Worm (Caenorhabditis elegans) whole organism, L2 larva: ENCODE data around the gene nipi-3.
A peak's percentile ranks its signal among the peaks of the same experiment; 100 is the strongest.

ENCODE experiments used
- C34F6.9 ChIP-seq: fragments of 150-350 bp; optimal IDR thresholded peaks from 2 replicates; lab custom pipeline; 2014; ENCODE audit warnings: missing biosample characterization, missing genetic modification characterization
- F13H6.1 ChIP-seq: sonication (generic microtip); optimal IDR thresholded peaks from 2 replicates; lab custom pipeline; 2016; ENCODE audit warnings: missing genetic modification characterization, missing compliant biosample characterization
- R02D3.7 ChIP-seq: fragments of 150-350 bp; optimal IDR thresholded peaks from 2 replicates; lab custom pipeline; 2014; ENCODE audit warnings: missing biosample characterization, missing genetic modification characterization
- ZK546.5 ChIP-seq: sonication (generic microtip); optimal IDR thresholded peaks from 2 replicates; lab custom pipeline; 2017; ENCODE audit warnings: missing biosample characterization, missing genetic modification characterization
- aly-2 ChIP-seq: fragments of 150-350 bp; optimal IDR thresholded peaks from 2 replicates; lab custom pipeline; 2014; ENCODE audit warnings: missing biosample characterization, missing genetic modification characterization
- ama-1 ChIP-seq: fragments of 150-350 bp; optimal IDR thresholded peaks from 2 replicates; lab custom pipeline; 2018; ENCODE audit warnings: inconsistent platforms
- blmp-1 ChIP-seq: sonication (generic microtip); optimal IDR thresholded peaks from 2 replicates; lab custom pipeline; 2017; ENCODE audit warnings: missing genetic modification characterization, mild to moderate bottlenecking, missing compliant biosample characterization, antibody characterized with exemption, moderate library complexity; ENCODE audit not compliant: insufficient read depth
- ceh-16 ChIP-seq: fragments of 150-350 bp; optimal IDR thresholded peaks from 2 replicates; lab custom pipeline; 2014; ENCODE audit warnings: missing biosample characterization, missing genetic modification characterization
- ceh-82 ChIP-seq: fragments of 150-350 bp; optimal IDR thresholded peaks from 2 replicates; lab custom pipeline; 2014; ENCODE audit warnings: missing biosample characterization, missing genetic modification characterization
- crh-2 ChIP-seq: sonication (generic microtip); optimal IDR thresholded peaks from 2 replicates; lab custom pipeline; 2017; ENCODE audit warnings: missing biosample characterization, missing genetic modification characterization
- dmd-4 ChIP-seq: sonication (generic microtip); optimal IDR thresholded peaks from 2 replicates; lab custom pipeline; 2017; ENCODE audit warnings: missing biosample characterization, missing genetic modification characterization
- egl-27 ChIP-seq: sonication (generic microtip); optimal IDR thresholded peaks from 3 replicates; lab custom pipeline; 2017; ENCODE audit warnings: missing biosample characterization, missing genetic modification reagents, missing genetic modification characterization
- elt-1 ChIP-seq: fragments of 150-350 bp; optimal IDR thresholded peaks from 2 replicates; lab custom pipeline; 2014; ENCODE audit warnings: missing biosample characterization, missing genetic modification characterization
- fos-1 ChIP-seq: fragments of 150-350 bp; optimal IDR thresholded peaks from 2 replicates; lab custom pipeline; 2014; ENCODE audit warnings: missing biosample characterization, missing genetic modification characterization
- gmeb-1 ChIP-seq: fragments of 150-350 bp; optimal IDR thresholded peaks from 2 replicates; lab custom pipeline; 2014; ENCODE audit warnings: missing biosample characterization, missing genetic modification characterization
- lin-11 ChIP-seq: fragments of 150-350 bp; sonication (generic microtip); optimal IDR thresholded peaks from 2 replicates; lab custom pipeline; 2014; ENCODE audit warnings: missing biosample characterization, missing genetic modification characterization, inconsistent platforms, mixed read lengths
- lin-13 ChIP-seq: fragments of 150-350 bp; optimal IDR thresholded peaks from 2 replicates; lab custom pipeline; 2014; ENCODE audit warnings: missing biosample characterization, missing genetic modification reagents, missing genetic modification characterization
- lin-39 ChIP-seq: fragments of 150-350 bp; optimal IDR thresholded peaks from 2 replicates; lab custom pipeline; 2014; ENCODE audit warnings: missing biosample characterization, missing genetic modification reagents, missing genetic modification characterization
- lsy-2 ChIP-seq, 2 experiments: fragments of 150-350 bp in 1 of 2; sonication (generic microtip) in 1 of 2; optimal IDR thresholded peaks; 2 replicates each; lab custom pipeline; 2014 to 2017; ENCODE audit warnings: missing biosample characterization in 2 of 2, missing genetic modification characterization in 2 of 2
- mab-5 ChIP-seq: fragments of 150-350 bp; optimal IDR thresholded peaks from 2 replicates; lab custom pipeline; 2014; ENCODE audit warnings: missing biosample characterization, missing genetic modification characterization
- mdl-1 ChIP-seq, 2 experiments: fragments of 150-350 bp in 1 of 2; sonication (generic microtip) in 1 of 2; optimal IDR thresholded peaks; 2 replicates each; lab custom pipeline; 2017; ENCODE audit warnings: missing biosample characterization in 2 of 2, missing genetic modification characterization in 2 of 2
- nhr-10 ChIP-seq: sonication (generic microtip); optimal IDR thresholded peaks from 2 replicates; lab custom pipeline; 2017; ENCODE audit warnings: missing biosample characterization, missing genetic modification characterization
- nhr-12 ChIP-seq: fragments of 150-350 bp; optimal IDR thresholded peaks from 2 replicates; lab custom pipeline; 2014; ENCODE audit warnings: missing biosample characterization, missing genetic modification characterization
- nhr-129 ChIP-seq: fragments of 150-350 bp; optimal IDR thresholded peaks from 2 replicates; lab custom pipeline; 2014; ENCODE audit warnings: missing biosample characterization, missing genetic modification characterization
- nhr-21 ChIP-seq: fragments of 150-350 bp; optimal IDR thresholded peaks from 2 replicates; lab custom pipeline; 2014; ENCODE audit warnings: missing biosample characterization, missing genetic modification characterization
- nhr-23 ChIP-seq: fragments of 150-350 bp; optimal IDR thresholded peaks from 2 replicates; lab custom pipeline; 2014; ENCODE audit warnings: missing biosample characterization, missing genetic modification reagents, missing genetic modification characterization
- nhr-237 ChIP-seq: fragments of 150-350 bp; optimal IDR thresholded peaks from 2 replicates; lab custom pipeline; 2014; ENCODE audit warnings: missing biosample characterization, missing genetic modification characterization
- nhr-25 ChIP-seq: fragments of 150-350 bp; sonication (generic microtip); optimal IDR thresholded peaks from 3 replicates; lab custom pipeline; 2014; ENCODE audit warnings: missing biosample characterization, missing genetic modification characterization
- nhr-77 ChIP-seq: fragments of 150-350 bp; optimal IDR thresholded peaks from 2 replicates; lab custom pipeline; 2014; ENCODE audit warnings: missing biosample characterization, missing genetic modification characterization
- sem-4 ChIP-seq: fragments of 150-350 bp; optimal IDR thresholded peaks from 2 replicates; lab custom pipeline; 2014; ENCODE audit warnings: missing biosample characterization, missing genetic modification reagents, missing genetic modification characterization
- skn-1 ChIP-seq: sonication (generic microtip); optimal IDR thresholded peaks from 2 replicates; lab custom pipeline; 2017; ENCODE audit warnings: missing biosample characterization, missing genetic modification characterization
- sma-3 ChIP-seq: sonication (generic microtip); optimal IDR thresholded peaks from 2 replicates; lab custom pipeline; 2016; ENCODE audit warnings: missing genetic modification reagents, missing genetic modification characterization, missing compliant biosample characterization
- sma-9 ChIP-seq, 2 experiments: fragments of 150-350 bp in 1 of 2; sonication (generic microtip) in 1 of 2; optimal IDR thresholded peaks; 2 replicates each; lab custom pipeline; 2014 to 2016; ENCODE audit warnings: missing genetic modification characterization in 2 of 2, mild to moderate bottlenecking in 1 of 2, missing biosample characterization in 1 of 2, missing compliant biosample characterization in 1 of 2, missing genetic modification reagents in 1 of 2, moderate library complexity in 1 of 2
- snpc-4 ChIP-seq: fragments of 150-350 bp; optimal IDR thresholded peaks from 2 replicates; lab custom pipeline; 2014; ENCODE audit warnings: missing biosample characterization, missing genetic modification characterization
- unc-55 ChIP-seq: fragments of 150-350 bp; sonication (generic microtip); optimal IDR thresholded peaks from 3 replicates; lab custom pipeline; 2014; ENCODE audit warnings: missing biosample characterization, missing genetic modification reagents, missing genetic modification characterization
- ztf-1 ChIP-seq: fragments of 200-800 bp; sonication (Bioruptor generic); conservative IDR thresholded peaks from 2 replicates; pipeline ENCODE4 v1.3.6; 2022; ENCODE audit warnings: missing genetic modification characterization, missing compliant biosample characterization
- ztf-4 ChIP-seq: fragments of 150-350 bp; optimal IDR thresholded peaks from 2 replicates; lab custom pipeline; 2014; ENCODE audit warnings: missing biosample characterization, missing genetic modification characterization

Gene nipi-3

DNA sequence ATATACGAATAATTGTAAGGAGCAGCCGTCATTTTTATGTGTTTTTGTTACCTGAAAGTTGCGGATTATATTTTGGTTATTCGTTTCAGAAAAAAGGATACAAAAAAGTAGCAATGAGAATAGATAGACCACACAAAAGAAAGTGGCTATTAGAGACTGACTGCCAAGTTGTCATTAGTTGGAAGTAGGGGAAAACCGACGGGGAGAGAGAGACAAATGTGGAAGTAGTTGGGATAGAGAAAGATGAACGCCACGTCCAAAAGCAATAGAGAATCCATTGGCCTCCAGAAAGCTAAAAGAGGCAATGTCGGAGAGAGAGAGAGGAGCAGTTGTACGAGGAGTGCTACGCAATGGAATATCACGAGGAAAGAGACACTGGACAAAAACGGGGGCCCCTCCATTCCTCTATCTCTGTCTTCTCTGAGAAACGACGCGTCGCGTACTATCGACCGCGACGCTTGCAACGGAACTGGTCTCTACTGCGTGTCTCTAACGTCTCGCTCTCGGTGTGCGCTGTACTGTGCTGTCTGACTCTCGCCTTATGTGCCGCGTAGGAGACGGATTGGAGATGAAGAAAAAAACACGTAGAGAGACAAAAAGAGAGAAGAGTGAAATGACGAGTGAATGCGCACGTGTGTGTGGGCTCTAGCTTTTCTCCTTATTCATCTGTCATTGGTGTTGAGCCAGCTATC is 1.0 kb upstream of the nipi-3 start, which contains the start of gene rab-14 (continued):
- peak; percentile 41 for TF ChIP-seq mab-5 (tag; lab: Kevin White, UChicago)

DNA sequence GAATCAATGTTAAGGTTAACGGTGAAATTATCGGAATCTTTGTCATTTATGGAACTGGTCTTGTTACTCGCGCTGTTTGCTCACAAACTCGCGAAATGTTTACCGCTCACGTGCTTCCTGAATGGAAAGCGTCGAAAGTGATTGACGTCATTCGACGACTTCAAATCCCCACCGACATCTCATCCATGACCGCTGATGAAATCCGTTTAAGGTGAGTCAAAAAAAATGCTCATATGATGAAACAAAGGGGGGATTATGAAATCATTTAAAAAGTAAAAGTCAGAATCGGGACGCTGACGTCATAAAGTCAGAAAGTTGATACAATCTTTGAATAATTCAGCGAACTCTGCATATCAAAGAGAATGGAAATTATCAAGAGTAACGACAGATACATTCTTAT is 824 bp downstream of the nipi-3 start:
- no peak for TF ChIP-seq nhr-25 (tag; lab: Kevin White, UChicago)
- TF ChIP-seq mab-5 (tag; lab: Kevin White, UChicago), result no peak
- TF ChIP-seq ztf-4 (tag; lab: Kevin White, UChicago), result peak; percentile 37
- TF ChIP-seq elt-1, result no peak
- TF ChIP-seq ztf-1 (GFP tag; lab: Robert Waterston, UW), result no peak
- TF ChIP-seq mdl-1 (tag; optimal IDR thresholded peaks at IDR 0.05; lab: Kevin White, UChicago), result no peak
- no peak for TF ChIP-seq nhr-12 (tag; lab: Kevin White, UChicago)
- no peak for TF ChIP-seq egl-27 (tag; lab: Kevin White, UChicago)
- no peak for TF ChIP-seq lin-11
- no peak for TF ChIP-seq ceh-82
- TF ChIP-seq fos-1, result no peak
- TF ChIP-seq dmd-4, result no peak
- no peak for TF ChIP-seq blmp-1 (tag; lab: Kevin White, UChicago)
- no peak for TF ChIP-seq ceh-16 (tag; lab: Kevin White, UChicago)
- TF ChIP-seq unc-55 (GFP tag; lab: Kevin White, UChicago), result peak; percentile 23
- no peak for TF ChIP-seq nhr-77 (tag; lab: Kevin White, UChicago)
- TF ChIP-seq nhr-129 (tag; lab: Kevin White, UChicago), result peak; percentile 48
- peak; percentile 32 for TF ChIP-seq C34F6.9 (tag; lab: Kevin White, UChicago)
- no peak for TF ChIP-seq lin-13 (GFP tag; lab: Kevin White, UChicago)
- TF ChIP-seq nhr-10 (tag; lab: Kevin White, UChicago), result no peak
- TF ChIP-seq nhr-21 (tag; lab: Kevin White, UChicago), result peak; percentile 6
- TF ChIP-seq sem-4 (tag; lab: Kevin White, UChicago), result no peak
- TF ChIP-seq lsy-2 (tag; optimal IDR thresholded peaks at IDR 0.05; lab: Kevin White, UChicago), result peak in 1 of 2 experiments; percentile 30
- no peak for TF ChIP-seq snpc-4
- TF ChIP-seq lin-39 (tag; lab: Kevin White, UChicago), result no peak
- TF ChIP-seq sma-9 (GFP tag; optimal IDR thresholded peaks at IDR 0.05; lab: Kevin White, UChicago), result peak; percentile 27
- no peak for TF ChIP-seq sma-9 (tag; optimal IDR thresholded peaks at IDR 0.05; lab: Kevin White, UChicago)

DNA sequence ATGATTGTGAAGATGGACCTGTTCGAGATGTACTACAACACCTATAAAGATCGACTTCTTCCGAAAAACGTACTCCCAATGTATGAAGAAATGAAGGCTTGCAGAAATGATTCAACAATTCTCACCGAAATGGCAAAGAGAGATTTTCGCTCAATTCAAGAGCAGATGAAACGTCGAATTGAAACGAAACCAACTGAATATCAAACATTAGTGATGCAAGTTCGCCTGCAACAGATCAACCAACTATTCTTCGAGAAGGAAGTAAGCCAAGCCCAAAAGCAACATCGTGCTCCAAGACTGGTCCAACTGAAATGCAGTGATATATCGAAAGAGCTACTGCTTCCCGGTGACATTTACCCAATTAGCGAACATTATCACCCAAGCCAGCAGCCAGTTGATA is 1.9 kb downstream of the nipi-3 start:
- TF ChIP-seq ama-1 (lab: Kevin White, UChicago), result no peak
- TF ChIP-seq sma-9 (GFP tag; optimal IDR thresholded peaks at IDR 0.05; lab: Kevin White, UChicago), result peak; percentile 12
- no peak for TF ChIP-seq sma-9 (tag; optimal IDR thresholded peaks at IDR 0.05; lab: Kevin White, UChicago)

DNA sequence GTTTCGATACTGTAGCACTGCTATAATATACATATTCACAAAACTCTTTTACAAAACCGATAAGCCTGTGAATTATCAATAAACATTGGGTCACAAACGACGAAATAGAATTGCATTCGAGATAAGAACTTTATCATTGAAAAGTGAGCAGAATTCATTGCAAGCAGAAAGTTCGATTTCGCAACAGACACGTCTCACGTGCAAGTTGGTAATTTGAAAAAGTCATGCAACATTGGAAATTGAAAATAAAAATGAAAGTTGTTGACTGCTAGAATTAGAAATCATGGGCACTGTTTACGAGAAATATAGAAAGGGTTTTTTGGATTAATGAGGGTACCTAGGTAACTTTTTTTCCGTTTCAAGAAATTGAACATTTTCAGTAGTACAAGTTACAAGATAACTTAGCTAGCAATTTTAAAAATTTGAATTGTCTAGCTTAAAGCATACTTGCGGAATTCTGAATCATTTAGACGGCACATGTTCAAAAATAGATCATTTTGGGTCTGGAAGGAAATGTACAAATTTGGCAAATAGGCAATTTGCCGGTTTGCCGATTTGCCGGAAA is 2.8 kb downstream of the nipi-3 start:
- TF ChIP-seq F13H6.1 (tag; lab: Kevin White, UChicago), result peak; percentile 53
- TF ChIP-seq elt-1, result no peak
- TF ChIP-seq gmeb-1 (tag; lab: Kevin White, UChicago), result peak; percentile 70
- TF ChIP-seq ztf-4 (tag; lab: Kevin White, UChicago), result peak; percentile 57
- TF ChIP-seq nhr-129 (tag; lab: Kevin White, UChicago), result peak; percentile 85
- peak; percentile 60 for TF ChIP-seq nhr-21 (tag; lab: Kevin White, UChicago)
- TF ChIP-seq unc-55 (GFP tag; lab: Kevin White, UChicago), result peak; percentile 18
- no peak for TF ChIP-seq nhr-23 (tag; lab: Kevin White, UChicago)
- peak; percentile 71 for TF ChIP-seq ama-1 (lab: Kevin White, UChicago)
- TF ChIP-seq ZK546.5 (tag; lab: Kevin White, UChicago), result no peak
- TF ChIP-seq nhr-25 (tag; lab: Kevin White, UChicago), result peak; percentile 63
- TF ChIP-seq skn-1, result peak; percentile 84
- TF ChIP-seq nhr-237, result no peak
- peak; percentile 54 for TF ChIP-seq aly-2 (tag; lab: Kevin White, UChicago)
- peak; percentile 72 for TF ChIP-seq sma-9 (GFP tag; optimal IDR thresholded peaks at IDR 0.05; lab: Kevin White, UChicago)
- no peak for TF ChIP-seq sma-9 (tag; optimal IDR thresholded peaks at IDR 0.05; lab: Kevin White, UChicago)
- peak; percentile 50 for TF ChIP-seq lin-13 (GFP tag; lab: Kevin White, UChicago)
- no peak for TF ChIP-seq R02D3.7 (tag; lab: Kevin White, UChicago)
- peak; percentile 57 for TF ChIP-seq C34F6.9 (tag; lab: Kevin White, UChicago)
- peak; percentile 37 for TF ChIP-seq blmp-1 (tag; lab: Kevin White, UChicago)
- TF ChIP-seq ceh-16 (tag; lab: Kevin White, UChicago), result no peak
- TF ChIP-seq crh-2 (tag; lab: Kevin White, UChicago), result peak; percentile 93
- TF ChIP-seq mdl-1 (tag; optimal IDR thresholded peaks at IDR 0.05; lab: Kevin White, UChicago), result peak in 1 of 2 experiments; percentile 78
- no peak for TF ChIP-seq sem-4 (tag; lab: Kevin White, UChicago)
- TF ChIP-seq fos-1, result peak; percentile 90
- peak; percentile 35 to 64 for TF ChIP-seq lsy-2 (tag; optimal IDR thresholded peaks at IDR 0.05; lab: Kevin White, UChicago)
- TF ChIP-seq sma-3 (GFP tag; lab: Kevin White, UChicago), result peak; percentile 63
